Worm (Caenorhabditis elegans) whole organism, L3 larva: ENCODE results near the gene H19J13.2.
A peak's percentile ranks its signal among the peaks of the same experiment; 100 is the strongest.

ENCODE experiments used
- R02D3.7 ChIP-seq: fragments of 150-350 bp; optimal IDR thresholded peaks from 2 replicates; lab custom pipeline; 2014; ENCODE audit warnings: missing biosample characterization, missing genetic modification characterization
- ZK546.5 ChIP-seq: sonication (generic microtip); optimal IDR thresholded peaks from 2 replicates; lab custom pipeline; 2017; ENCODE audit warnings: missing biosample characterization, missing genetic modification characterization
- aly-2 ChIP-seq: fragments of 150-350 bp; optimal IDR thresholded peaks from 2 replicates; lab custom pipeline; 2014; ENCODE audit warnings: missing biosample characterization, missing genetic modification characterization
- ama-1 ChIP-seq: fragments of 150-350 bp; optimal IDR thresholded peaks from 2 replicates; lab custom pipeline; 2018
- ceh-16 ChIP-seq: sonication (generic microtip); optimal IDR thresholded peaks from 2 replicates; lab custom pipeline; 2017; ENCODE audit warnings: missing biosample characterization, missing genetic modification characterization
- ceh-82 ChIP-seq: fragments of 150-350 bp; optimal IDR thresholded peaks from 2 replicates; lab custom pipeline; 2014; ENCODE audit warnings: missing biosample characterization, missing genetic modification characterization
- ceh-9 ChIP-seq: sonication (generic microtip); optimal IDR thresholded peaks from 2 replicates; lab custom pipeline; 2018; ENCODE audit warnings: missing biosample characterization, missing genetic modification characterization
- egl-27 ChIP-seq: sonication (generic microtip); optimal IDR thresholded peaks from 4 replicates; lab custom pipeline; 2017; ENCODE audit warnings: missing biosample characterization, missing genetic modification reagents, missing genetic modification characterization
- elt-1 ChIP-seq: fragments of 150-350 bp; optimal IDR thresholded peaks from 2 replicates; lab custom pipeline; 2014; ENCODE audit warnings: missing biosample characterization, missing genetic modification characterization
- elt-2 ChIP-seq: sonication (generic microtip); optimal IDR thresholded peaks from 2 replicates; lab custom pipeline; 2016; ENCODE audit warnings: missing genetic modification reagents, mild to moderate bottlenecking, missing genetic modification characterization, missing compliant biosample characterization
- fkh-10 ChIP-seq: sonication (generic microtip); optimal IDR thresholded peaks from 2 replicates; lab custom pipeline; 2017; ENCODE audit warnings: missing biosample characterization, missing genetic modification reagents, missing genetic modification characterization
- hmg-11 ChIP-seq: sonication (generic microtip); optimal IDR thresholded peaks from 2 replicates; lab custom pipeline; 2016; ENCODE audit warnings: missing genetic modification characterization, missing compliant biosample characterization
- jun-1 ChIP-seq: fragments of 150-350 bp; optimal IDR thresholded peaks from 2 replicates; lab custom pipeline; 2014; ENCODE audit warnings: missing biosample characterization, missing genetic modification reagents, missing genetic modification characterization
- lin-39 ChIP-seq: fragments of 150-350 bp; optimal IDR thresholded peaks from 2 replicates; lab custom pipeline; 2018; ENCODE audit warnings: missing biosample characterization, missing genetic modification reagents, missing genetic modification characterization
- lsy-12 ChIP-seq: sonication (generic microtip); optimal IDR thresholded peaks from 2 replicates; lab custom pipeline; 2016; ENCODE audit warnings: mild to moderate bottlenecking, missing genetic modification characterization, missing compliant biosample characterization
- nfya-1 ChIP-seq: sonication (generic microtip); optimal IDR thresholded peaks from 2 replicates; lab custom pipeline; 2017; ENCODE audit warnings: missing genetic modification characterization, mild to moderate bottlenecking, missing compliant biosample characterization, antibody characterized with exemption, moderate library complexity; ENCODE audit not compliant: insufficient read depth
- nhr-11 ChIP-seq: fragments of 150-350 bp; optimal IDR thresholded peaks from 2 replicates; lab custom pipeline; 2014; ENCODE audit warnings: missing biosample characterization, missing genetic modification characterization
- nhr-23 ChIP-seq: fragments of 150-350 bp; optimal IDR thresholded peaks from 2 replicates; lab custom pipeline; 2014; ENCODE audit warnings: missing biosample characterization, missing genetic modification reagents, missing genetic modification characterization
- nhr-28 ChIP-seq: fragments of 150-350 bp; optimal IDR thresholded peaks from 2 replicates; lab custom pipeline; 2014; ENCODE audit warnings: missing biosample characterization, missing genetic modification characterization
- nhr-43 ChIP-seq: sonication (generic microtip); optimal IDR thresholded peaks from 2 replicates; lab custom pipeline; 2016; ENCODE audit warnings: mild to moderate bottlenecking, missing genetic modification characterization, missing compliant biosample characterization; ENCODE audit not compliant: poor library complexity, severe bottlenecking
- nhr-67 ChIP-seq: fragments of 150-350 bp; optimal IDR thresholded peaks from 2 replicates; lab custom pipeline; 2014; ENCODE audit warnings: missing biosample characterization, missing genetic modification characterization
- nhr-76 ChIP-seq: fragments of 150-350 bp; sonication (generic microtip); optimal IDR thresholded peaks from 5 replicates; lab custom pipeline; 2014; ENCODE audit warnings: missing biosample characterization, missing genetic modification characterization
- pha-4 ChIP-seq: fragments of 150-350 bp; optimal IDR thresholded peaks from 2 replicates; lab custom pipeline; 2014; ENCODE audit warnings: missing biosample characterization, missing genetic modification reagents, missing genetic modification characterization
- pqm-1 ChIP-seq: fragments of 150-350 bp; optimal IDR thresholded peaks from 2 replicates; lab custom pipeline; 2017; ENCODE audit warnings: missing biosample characterization, missing genetic modification characterization, inconsistent platforms
- sea-2 ChIP-seq: fragments of 150-350 bp; sonication (generic microtip); optimal IDR thresholded peaks from 4 replicates; lab custom pipeline; 2014; ENCODE audit warnings: missing biosample characterization, missing genetic modification reagents, missing genetic modification characterization
- snpc-4 ChIP-seq: fragments of 150-350 bp; optimal IDR thresholded peaks from 2 replicates; lab custom pipeline; 2014; ENCODE audit warnings: missing biosample characterization, missing genetic modification characterization
- tbx-2 ChIP-seq: sonication (generic microtip); optimal IDR thresholded peaks from 2 replicates; lab custom pipeline; 2016; ENCODE audit warnings: mild to moderate bottlenecking, missing genetic modification characterization, missing compliant biosample characterization
- unc-39 ChIP-seq: sonication (generic microtip); optimal IDR thresholded peaks from 4 replicates; lab custom pipeline; 2017; ENCODE audit warnings: missing biosample characterization, missing genetic modification characterization
- unc-62 ChIP-seq: fragments of 150-350 bp; sonication (generic microtip); optimal IDR thresholded peaks from 4 replicates; lab custom pipeline; 2014; ENCODE audit warnings: missing biosample characterization, missing genetic modification reagents, missing genetic modification characterization
- ztf-4 ChIP-seq: fragments of 150-350 bp; optimal IDR thresholded peaks from 2 replicates; lab custom pipeline; 2014; ENCODE audit warnings: missing biosample characterization, missing genetic modification characterization

Gene H19J13.2

ce11 chrX:12280477-12280876, 6.7 kb upstream of the H19J13.2 start, which contains the start of gene C04B4.1:
Gene C04B4.1, plus strand, starts transcription at chrX:12280777.
- TF ChIP-seq elt-1 (tag; lab: Kevin White, UChicago) (no peak), lsy-12 (tag; lab: Kevin White, UChicago) (no peak)

ce11 chrX:12275577-12275976, 1.8 kb upstream of the H19J13.2 start, which contains the start of gene C04B4.6:
Gene C04B4.6, minus strand, starts transcription at chrX:12275677.
- TF ChIP-seq nfya-1 (tag; lab: Kevin White, UChicago) = no peak
- TF ChIP-seq fkh-10 (GFP tag; lab: Kevin White, UChicago) = no peak
- TF ChIP-seq pqm-1 (tag; lab: Kevin White, UChicago) = no peak
- no peak for TF ChIP-seq ztf-4 (tag; lab: Kevin White, UChicago)
- no peak for TF ChIP-seq hmg-11 (tag; lab: Kevin White, UChicago)
- TF ChIP-seq unc-62 (GFP tag; lab: Kevin White, UChicago) = no peak
- no peak for TF ChIP-seq nhr-11
- TF ChIP-seq egl-27 = no peak
- no peak for TF ChIP-seq aly-2 (tag; lab: Kevin White, UChicago)
- no peak for TF ChIP-seq nhr-76 (tag; lab: Kevin White, UChicago)

- TF ChIP-seq nhr-23 (no peak), nhr-43 (tag; lab: Kevin White, UChicago) (no peak), nhr-67 (tag; lab: Kevin White, UChicago) (no peak), egl-27 (no peak), pha-4 (tag; lab: Kevin White, UChicago) (no peak), ceh-9 (tag; lab: Kevin White, UChicago) (no peak), nfya-1 (tag; lab: Kevin White, UChicago) (no peak), snpc-4 (no peak), ceh-82 (tag; lab: Kevin White, UChicago) (no peak), unc-39 (tag; lab: Kevin White, UChicago) (no peak), jun-1 (tag; lab: Kevin White, UChicago) (no peak), lin-39 (tag; lab: Kevin White, UChicago) (no peak), ceh-16 (tag; lab: Kevin White, UChicago) (no peak), unc-62 (GFP tag; lab: Kevin White, UChicago) (no peak), nhr-28 (tag; lab: Kevin White, UChicago) (no peak), nhr-11 (no peak), ZK546.5 (tag; lab: Kevin White, UChicago) (no peak), R02D3.7 (tag; lab: Kevin White, UChicago) (no peak), pqm-1 (tag; lab: Kevin White, UChicago) (no peak), sea-2 (GFP tag; lab: Kevin White, UChicago) (no peak)
- TF ChIP-seq, all 47 proteins: peak for 0
Measured at ce11 chrX:12270841-12271240, 2.9 kb downstream of the H19J13.2 start, which contains the start of gene otpl-8. Gene otpl-8, minus strand, starts transcription at chrX:12270941.

- TF ChIP-seq ZK546.5 (tag; lab: Kevin White, UChicago) = no peak
- TF ChIP-seq R02D3.7 (tag; lab: Kevin White, UChicago) = no peak
- TF ChIP-seq ama-1 (lab: Kevin White, UChicago) = no peak
- TF ChIP-seq sea-2 (GFP tag; lab: Kevin White, UChicago) = no peak
- no peak for TF ChIP-seq ceh-82 (tag; lab: Kevin White, UChicago)
- no peak for TF ChIP-seq elt-2
- no peak for TF ChIP-seq pha-4 (tag; lab: Kevin White, UChicago)
- no peak for TF ChIP-seq snpc-4
- TF ChIP-seq nhr-11 = no peak
- no peak for TF ChIP-seq tbx-2 (tag; lab: Kevin White, UChicago)
- no peak for TF ChIP-seq lin-39 (tag; lab: Kevin White, UChicago)
Measured at ce11 chrX:12260381-12260931, 13.3 kb downstream of the H19J13.2 start, which contains the start of gene E01G6.1. Gene E01G6.1, plus strand, starts transcription at chrX:12260881.

- peak; percentile 57 for TF ChIP-seq lin-39 (tag; lab: Kevin White, UChicago)
- no peak for TF ChIP-seq jun-1 (tag; lab: Kevin White, UChicago)
- TF ChIP-seq, all 47 proteins: peak for 1
Measured at ce11 chrX:12256594-12257048, 17.1 kb downstream of the H19J13.2 start, which contains the start of gene E01G6.2. Gene E01G6.2, plus strand, starts transcription at chrX:12256644.
